Worm (Caenorhabditis elegans): Measurements from ENCODE around the gene C46C11.3.

DNA sequence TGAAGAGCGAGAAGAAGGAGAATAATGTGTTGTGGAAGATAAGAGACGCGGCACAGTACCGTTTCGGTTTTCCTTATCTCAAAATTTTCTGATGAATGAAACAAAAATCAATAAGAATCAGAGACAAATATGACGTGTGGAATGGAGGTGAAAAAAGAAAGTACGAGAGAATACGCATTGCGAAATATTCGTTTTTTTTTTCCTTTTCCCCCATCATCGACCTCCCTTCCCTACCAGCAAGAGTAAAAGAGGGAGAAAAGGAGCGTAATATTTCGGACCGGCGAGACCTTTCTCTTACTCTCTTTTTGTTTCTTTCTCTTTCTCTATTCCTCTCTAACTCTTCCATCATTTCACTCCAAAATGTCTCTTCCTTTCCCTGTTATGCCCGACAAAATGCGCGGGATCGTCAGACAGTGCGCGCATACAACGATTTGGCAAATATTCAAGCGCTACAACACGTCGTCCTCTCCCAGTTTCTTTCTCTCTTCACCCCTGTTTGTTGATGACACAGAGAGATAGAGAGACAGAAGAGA is 40.2 kb downstream of the C46C11.3 start:
- TF ChIP-seq snpc-4 (tag; optimal IDR thresholded peaks at IDR 0.05), result no peak
- peak; percentile 85 for TF ChIP-seq blmp-1 (tag; optimal IDR thresholded peaks at IDR 0.05; ENCODE audit: insufficient read depth)
- TF ChIP-seq nhr-6 (tag; optimal IDR thresholded peaks at IDR 0.05), result no peak
- peak; percentile 11 to 39 for TF ChIP-seq lsy-2 (tag; optimal IDR thresholded peaks at IDR 0.05)
- no peak for TF ChIP-seq ceh-82 (tag; optimal IDR thresholded peaks at IDR 0.05)

All from whole organism, L2 larva.